Worm (Caenorhabditis elegans) whole organism, L4 larva: ENCODE data around the gene eif-3.G.

Experiments used
- Y48G9A.11 ChIP-seq: fragments of 200-800 bp; sonication (Bioruptor generic); IDR thresholded peaks from 2 replicates; pipeline ENCODE4 v1.3.6; 2022; ENCODE audit warnings: missing genetic modification reagents, missing genetic modification characterization, missing compliant biosample characterization
- aha-1 ChIP-seq: fragments of 150-350 bp; peaks from one replicate; lab custom pipeline; 2014; ENCODE audit warnings: missing biosample characterization, missing genetic modification characterization
- aly-2 ChIP-seq: sonication (generic microtip); optimal IDR thresholded peaks from 2 replicates; lab custom pipeline; 2018; ENCODE audit warnings: missing biosample characterization, missing genetic modification characterization
- daf-12 ChIP-seq: fragments of 150-350 bp; optimal IDR thresholded peaks from 2 replicates; lab custom pipeline; 2014; ENCODE audit warnings: missing biosample characterization, missing genetic modification reagents, missing genetic modification characterization
- dmd-6 ChIP-seq: fragments of 200-800 bp; sonication (Bioruptor generic); IDR thresholded peaks from 2 replicates; pipeline ENCODE4 v1.3.6; 2022; ENCODE audit warnings: missing genetic modification reagents, missing genetic modification characterization, missing compliant biosample characterization
- nhr-11 ChIP-seq: fragments of 150-350 bp; optimal IDR thresholded peaks from 2 replicates; lab custom pipeline; 2014; ENCODE audit warnings: missing biosample characterization, missing genetic modification characterization
- pqm-1 ChIP-seq: sonication (generic microtip); optimal IDR thresholded peaks from 2 replicates; lab custom pipeline; 2017; ENCODE audit warnings: missing biosample characterization, missing genetic modification characterization
- saeg-2 ChIP-seq: fragments of 200-800 bp; sonication (Bioruptor generic); IDR thresholded peaks from 2 replicates; pipeline ENCODE4 v1.3.6; 2022; ENCODE audit warnings: missing genetic modification reagents, missing genetic modification characterization, missing compliant biosample characterization
- tra-1 ChIP-seq: fragments of 200-800 bp; sonication (Bioruptor generic); IDR thresholded peaks from 2 replicates; pipeline ENCODE4 v1.3.6; 2022; ENCODE audit warnings: missing genetic modification reagents, missing genetic modification characterization, missing compliant biosample characterization
- unc-62 ChIP-seq, 3 experiments: fragments of 150-350 bp in 1 of 3; sonication (generic microtip); optimal IDR thresholded peaks in 2 of 3; peaks in 1 of 3; 1 replicate in 1 of 3; 2 replicates in 2 of 3; lab custom pipeline; 2014 to 2017; ENCODE audit warnings: missing biosample characterization in 3 of 3, missing genetic modification characterization in 3 of 3, missing genetic modification reagents in 3 of 3, missing genotype in 1 of 3
- zag-1 ChIP-seq: fragments of 150-350 bp; optimal IDR thresholded peaks from 2 replicates; lab custom pipeline; 2014; ENCODE audit warnings: missing biosample characterization, missing genetic modification characterization
- ztf-11 ChIP-seq: fragments of 150-350 bp; optimal IDR thresholded peaks from 2 replicates; lab custom pipeline; 2014; ENCODE audit warnings: missing biosample characterization, missing genetic modification characterization

ce11 chrII:8415462-8416037 lies 27.0 kb upstream of the eif-3.G start:
- TF ChIP-seq aha-1 (tag; lab: Kevin White, UChicago): no peak
- TF ChIP-seq unc-62 (GFP tag; optimal IDR thresholded peaks at IDR 0.05 in 1 of 2; lab: Kevin White, UChicago): peak in 1 of 2 experiments; percentile 5
- TF ChIP-seq unc-62 (tag; optimal IDR thresholded peaks at IDR 0.05; lab: Kevin White, UChicago): no peak
- TF ChIP-seq tra-1 (GFP tag; lab: Robert Waterston, UW): no peak
- no peak for TF ChIP-seq dmd-6 (GFP tag; lab: Robert Waterston, UW)
- TF ChIP-seq ztf-11 (tag; lab: Kevin White, UChicago): no peak
- TF ChIP-seq aly-2: no peak
- TF ChIP-seq daf-12 (tag; lab: Kevin White, UChicago): no peak
- TF ChIP-seq nhr-11 (tag; lab: Kevin White, UChicago): no peak
- TF ChIP-seq Y48G9A.11 (GFP tag; lab: Robert Waterston, UW): no peak
- TF ChIP-seq pqm-1 (tag; lab: Kevin White, UChicago): no peak
- TF ChIP-seq saeg-2 (GFP tag; lab: Robert Waterston, UW): no peak
- no peak for TF ChIP-seq zag-1
